Worm (Caenorhabditis elegans) whole organism, late embryonic: ENCODE measurements around the gene Y49F6B.14.

ENCODE experiments used
- C08G9.2 ChIP-seq: sonication (generic microtip); optimal IDR thresholded peaks from 2 replicates; lab custom pipeline; 2016; ENCODE audit warnings: mild to moderate bottlenecking, missing genetic modification characterization, moderate library complexity, missing compliant biosample characterization
- F13H6.1 ChIP-seq: sonication (generic microtip); optimal IDR thresholded peaks from 2 replicates; lab custom pipeline; 2016; ENCODE audit warnings: missing genetic modification characterization, missing compliant biosample characterization
- K09A11.1 ChIP-seq: sonication (generic microtip); optimal IDR thresholded peaks from 2 replicates; lab custom pipeline; 2017; ENCODE audit warnings: antibody characterized with exemption, mild to moderate bottlenecking, missing genetic modification characterization, missing compliant biosample characterization; ENCODE audit not compliant: insufficient read depth
- T23F11.4 ChIP-seq: fragments of 200-800 bp; sonication (Bioruptor generic); optimal IDR thresholded peaks from 2 replicates; lab custom pipeline; 2018; ENCODE audit warnings: mild to moderate bottlenecking, missing genetic modification characterization, missing compliant biosample characterization
- Y22D7AL.16 ChIP-seq: sonication (generic microtip); optimal IDR thresholded peaks from 2 replicates; lab custom pipeline; 2016; ENCODE audit warnings: missing genetic modification characterization, missing compliant biosample characterization
- ceh-14 ChIP-seq: sonication (generic microtip); optimal IDR thresholded peaks from 2 replicates; lab custom pipeline; 2016; ENCODE audit warnings: missing genotype, missing genetic modification characterization, missing compliant biosample characterization
- ceh-18 ChIP-seq: sonication (generic microtip); optimal IDR thresholded peaks from 2 replicates; lab custom pipeline; 2016; ENCODE audit warnings: missing genetic modification characterization, missing compliant biosample characterization
- ceh-19 ChIP-seq: fragments of 200-800 bp; sonication (Bioruptor generic); optimal IDR thresholded peaks from 2 replicates; lab custom pipeline; 2018; ENCODE audit warnings: mild to moderate bottlenecking, missing genetic modification characterization, missing compliant biosample characterization
- ceh-2 ChIP-seq: sonication (generic microtip); optimal IDR thresholded peaks from 2 replicates; lab custom pipeline; 2016; ENCODE audit warnings: missing genotype, missing genetic modification characterization, missing compliant biosample characterization
- ceh-24 ChIP-seq: sonication (generic microtip); optimal IDR thresholded peaks from 2 replicates; lab custom pipeline; 2016; ENCODE audit warnings: mild to moderate bottlenecking, missing genetic modification characterization, missing compliant biosample characterization
- ceh-30 ChIP-seq: fragments of 150-350 bp; optimal IDR thresholded peaks from 2 replicates; lab custom pipeline; 2014; ENCODE audit warnings: missing biosample characterization, missing genetic modification characterization
- ceh-31 ChIP-seq: sonication (generic microtip); optimal IDR thresholded peaks from 2 replicates; lab custom pipeline; 2016; ENCODE audit warnings: missing genetic modification characterization, missing compliant biosample characterization
- ceh-34 ChIP-seq: sonication (generic microtip); optimal IDR thresholded peaks from 2 replicates; lab custom pipeline; 2016; ENCODE audit warnings: mild to moderate bottlenecking, missing genetic modification characterization, missing compliant biosample characterization
- ceh-48 ChIP-seq: sonication (generic microtip); optimal IDR thresholded peaks from 2 replicates; lab custom pipeline; 2016; ENCODE audit warnings: missing genetic modification characterization, inconsistent platforms, missing compliant biosample characterization
- ceh-6 ChIP-seq: fragments of 200-800 bp; sonication (Bioruptor generic); optimal IDR thresholded peaks from 2 replicates; lab custom pipeline; 2018; ENCODE audit warnings: mild to moderate bottlenecking, missing genetic modification characterization, missing compliant biosample characterization
- elt-2 ChIP-seq: sonication (generic microtip); optimal IDR thresholded peaks from 2 replicates; lab custom pipeline; 2016; ENCODE audit warnings: missing genetic modification reagents, missing genetic modification characterization, missing compliant biosample characterization
- elt-4 ChIP-seq: sonication (generic microtip); optimal IDR thresholded peaks from 2 replicates; lab custom pipeline; 2016; ENCODE audit warnings: missing genetic modification characterization, missing compliant biosample characterization
- ets-4 ChIP-seq: sonication (generic microtip); optimal IDR thresholded peaks from 2 replicates; lab custom pipeline; 2016; ENCODE audit warnings: missing genetic modification characterization, missing compliant biosample characterization
- gmeb-2 ChIP-seq: sonication (generic microtip); optimal IDR thresholded peaks from 2 replicates; lab custom pipeline; 2016; ENCODE audit warnings: missing genetic modification characterization, inconsistent platforms, missing compliant biosample characterization
- hlh-30 ChIP-seq: sonication (generic microtip); optimal IDR thresholded peaks from 2 replicates; lab custom pipeline; 2017; ENCODE audit warnings: antibody characterized with exemption, missing genetic modification characterization, missing compliant biosample characterization; ENCODE audit not compliant: insufficient read depth
- hlh-6 ChIP-seq: sonication (generic microtip); optimal IDR thresholded peaks from 2 replicates; lab custom pipeline; 2016; ENCODE audit warnings: missing genotype, missing genetic modification characterization, missing compliant biosample characterization
- hlh-8 ChIP-seq: sonication (generic microtip); optimal IDR thresholded peaks from 2 replicates; lab custom pipeline; 2016; ENCODE audit warnings: missing genotype, missing genetic modification characterization, missing compliant biosample characterization
- lim-6 ChIP-seq: sonication (generic microtip); optimal IDR thresholded peaks from 2 replicates; lab custom pipeline; 2016; ENCODE audit warnings: missing genetic modification characterization, missing compliant biosample characterization
- mec-3 ChIP-seq: sonication (generic microtip); optimal IDR thresholded peaks from 2 replicates; lab custom pipeline; 2016; ENCODE audit warnings: borderline replicate concordance, missing genetic modification characterization, missing compliant biosample characterization
- nfya-1 ChIP-seq: sonication (generic microtip); optimal IDR thresholded peaks from 2 replicates; lab custom pipeline; 2017; ENCODE audit warnings: missing genetic modification characterization, mild to moderate bottlenecking, missing compliant biosample characterization, antibody characterized with exemption, moderate library complexity
- nhr-11 ChIP-seq: fragments of 150-350 bp; optimal IDR thresholded peaks from 2 replicates; lab custom pipeline; 2014; ENCODE audit warnings: missing biosample characterization, missing genetic modification characterization
- pag-3 ChIP-seq: sonication (generic microtip); optimal IDR thresholded peaks from 2 replicates; lab custom pipeline; 2016; ENCODE audit warnings: missing compliant biosample characterization, missing genetic modification characterization, borderline replicate concordance
- pat-9 ChIP-seq: fragments of 200-800 bp; sonication (Bioruptor generic); optimal IDR thresholded peaks from 2 replicates; lab custom pipeline; 2018; ENCODE audit warnings: mild to moderate bottlenecking, missing genetic modification characterization, moderate library complexity, missing compliant biosample characterization
- pha-4 ChIP-seq: fragments of 150-350 bp; optimal IDR thresholded peaks from 2 replicates; lab custom pipeline; 2018; ENCODE audit warnings: missing biosample characterization, missing genetic modification reagents, missing genetic modification characterization
- pqm-1 ChIP-seq: sonication (generic microtip); optimal IDR thresholded peaks from 2 replicates; lab custom pipeline; 2016; ENCODE audit warnings: missing genetic modification characterization, missing compliant biosample characterization
- pros-1 ChIP-seq: fragments of 150-350 bp; optimal IDR thresholded peaks from 2 replicates; lab custom pipeline; 2014; ENCODE audit warnings: missing biosample characterization, missing genetic modification reagents, missing genetic modification characterization
- rnt-1 ChIP-seq: sonication (generic microtip); optimal IDR thresholded peaks from 2 replicates; lab custom pipeline; 2016; ENCODE audit warnings: missing genetic modification characterization, missing compliant biosample characterization
- sox-4 ChIP-seq: sonication (generic microtip); optimal IDR thresholded peaks from 2 replicates; lab custom pipeline; 2017; ENCODE audit warnings: mild to moderate bottlenecking, missing genetic modification characterization, inconsistent platforms, missing compliant biosample characterization
- syd-9 ChIP-seq: sonication (generic microtip); optimal IDR thresholded peaks from 2 replicates; lab custom pipeline; 2016; ENCODE audit warnings: mild to moderate bottlenecking, missing genetic modification characterization, moderate library complexity, missing compliant biosample characterization
- tbx-2 ChIP-seq: sonication (generic microtip); optimal IDR thresholded peaks from 2 replicates; lab custom pipeline; 2016; ENCODE audit warnings: missing genetic modification characterization, missing compliant biosample characterization
- ttx-3 ChIP-seq: sonication (generic microtip); optimal IDR thresholded peaks from 2 replicates; lab custom pipeline; 2016; ENCODE audit warnings: missing genetic modification reagents, missing genetic modification characterization, missing compliant biosample characterization
- unc-3 ChIP-seq, 2 experiments: fragments of 200-800 bp in 1 of 2; sonication (Bioruptor generic) in 1 of 2; sonication (generic microtip) in 1 of 2; conservative IDR thresholded peaks in 1 of 2; optimal IDR thresholded peaks in 1 of 2; 2 replicates each; pipeline versions ENCODE4 v1.3.6 to Lab custom; 2016 to 2022; ENCODE audit warnings: missing compliant biosample characterization in 2 of 2, missing genetic modification characterization in 2 of 2, missing genetic modification reagents in 1 of 2
- unc-42 ChIP-seq: sonication (generic microtip); optimal IDR thresholded peaks from 2 replicates; lab custom pipeline; 2016; ENCODE audit warnings: missing genotype, missing genetic modification characterization, missing compliant biosample characterization
- unc-55 ChIP-seq: sonication (generic microtip); optimal IDR thresholded peaks from 2 replicates; lab custom pipeline; 2017; ENCODE audit warnings: missing biosample characterization, missing genetic modification reagents, missing genetic modification characterization
- unc-86 ChIP-seq: sonication (generic microtip); optimal IDR thresholded peaks from 2 replicates; lab custom pipeline; 2016; ENCODE audit warnings: missing genetic modification characterization, missing compliant biosample characterization
- zip-5 ChIP-seq: sonication (generic microtip); optimal IDR thresholded peaks from 2 replicates; lab custom pipeline; 2016; ENCODE audit warnings: missing genetic modification characterization, missing compliant biosample characterization

Gene Y49F6B.14

DNA sequence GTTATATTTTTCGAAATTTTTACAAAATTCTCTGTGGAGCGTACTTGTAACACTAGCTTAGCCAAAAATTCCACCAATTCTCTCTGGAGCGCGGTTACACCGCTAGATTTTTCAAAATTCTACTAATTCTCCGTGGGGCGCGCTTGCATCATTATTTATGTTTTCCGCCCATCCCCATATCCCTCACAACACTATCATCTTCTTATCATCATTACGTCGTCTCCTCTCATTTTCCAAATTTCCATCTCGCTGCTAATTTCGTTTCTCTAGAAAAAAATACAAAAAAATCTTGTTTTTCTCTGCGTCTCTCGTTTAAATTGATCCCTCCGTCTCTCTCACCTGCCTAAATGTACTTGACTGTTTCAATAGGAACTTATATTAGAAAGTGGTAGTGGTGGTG is 40.0 kb upstream of the Y49F6B.14 start:
- no peak for TF ChIP-seq ceh-24 (tag; lab: Kevin White, UChicago)
- TF ChIP-seq unc-55 (GFP tag; lab: Kevin White, UChicago), result no peak
- TF ChIP-seq, all 69 proteins: peak for 0

DNA sequence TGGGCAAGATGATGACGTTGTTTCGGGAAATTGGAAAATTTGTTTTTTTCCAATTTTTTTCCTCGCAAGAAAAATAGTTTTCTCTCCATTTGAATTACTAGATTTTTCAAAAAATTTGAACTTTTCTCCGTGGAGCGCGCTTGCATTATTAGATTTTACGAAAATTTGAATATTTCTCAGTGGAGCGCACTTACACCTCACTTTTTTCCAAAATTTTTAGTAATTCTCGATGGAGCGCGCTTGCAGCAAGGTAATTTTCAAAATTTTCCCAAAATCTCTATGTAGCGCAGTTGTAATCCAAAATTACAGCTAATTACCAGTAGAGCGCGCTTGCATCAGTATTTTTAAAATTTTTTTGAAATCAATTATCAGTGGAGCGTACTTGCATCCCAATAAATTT is 39.4 kb upstream of the Y49F6B.14 start:
- no peak for TF ChIP-seq lim-6
- no peak for TF ChIP-seq unc-3 (GFP tag; conservative IDR thresholded peaks at IDR 0.05; lab: Robert Waterston, UW)
- no peak for TF ChIP-seq unc-3 (tag; optimal IDR thresholded peaks at IDR 0.05; lab: Kevin White, UChicago)
- TF ChIP-seq ceh-48 (tag; lab: Kevin White, UChicago), result no peak
- TF ChIP-seq ceh-6 (GFP tag; lab: Kevin White, UChicago), result no peak
- TF ChIP-seq nhr-11, result no peak
- no peak for TF ChIP-seq ceh-19
- no peak for TF ChIP-seq mec-3 (tag; lab: Kevin White, UChicago)
- no peak for TF ChIP-seq sox-4 (tag; lab: Kevin White, UChicago)
- no peak for TF ChIP-seq unc-86 (tag; lab: Kevin White, UChicago)
- TF ChIP-seq Y22D7AL.16, result no peak
- TF ChIP-seq T23F11.4 (GFP tag; lab: Kevin White, UChicago), result no peak
- no peak for TF ChIP-seq ets-4 (tag; lab: Kevin White, UChicago)
- TF ChIP-seq hlh-30 (tag; lab: Kevin White, UChicago), result no peak
- TF ChIP-seq pag-3 (tag; lab: Kevin White, UChicago), result no peak
- TF ChIP-seq hlh-6 (tag; lab: Kevin White, UChicago), result no peak

DNA sequence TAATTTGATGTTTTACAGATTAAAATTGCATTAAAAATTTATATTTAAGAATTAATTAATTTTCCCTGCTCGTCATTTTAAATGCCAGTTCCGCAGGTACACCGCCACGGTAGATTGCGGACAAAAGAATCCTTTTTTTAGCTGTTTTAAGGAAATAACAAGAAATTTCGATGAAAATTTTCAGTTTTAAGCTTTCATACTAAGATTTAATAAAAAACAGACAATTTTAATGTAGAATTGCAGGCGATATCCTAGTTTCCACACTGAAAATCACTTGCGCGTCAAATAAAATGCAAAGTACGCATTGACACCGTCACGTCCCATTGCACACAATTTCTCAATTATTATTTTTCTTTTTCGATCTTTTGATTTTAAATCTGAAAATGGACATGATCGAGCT is 38.2 kb upstream of the Y49F6B.14 start, which contains the start of gene dnc-3:
Gene dnc-3, plus strand, starts transcription at position 272 of the 400 bp plus-strand sequence.
- no peak for TF ChIP-seq ceh-6 (GFP tag; lab: Kevin White, UChicago)
- TF ChIP-seq zip-5 (tag; lab: Kevin White, UChicago), result no peak
- peak; percentile 61 for TF ChIP-seq ceh-14 (tag; lab: Kevin White, UChicago)
- TF ChIP-seq ceh-19, result no peak
- TF ChIP-seq ceh-2, result peak; percentile 4
- TF ChIP-seq elt-2 (tag; lab: Kevin White, UChicago), result peak; percentile 32
- TF ChIP-seq F13H6.1 (tag; lab: Kevin White, UChicago), result no peak
- no peak for TF ChIP-seq pros-1
- TF ChIP-seq unc-42 (tag; lab: Kevin White, UChicago), result peak; percentile 60
- TF ChIP-seq pha-4, result no peak
- no peak for TF ChIP-seq pqm-1 (tag; lab: Kevin White, UChicago)
- TF ChIP-seq ceh-24 (tag; lab: Kevin White, UChicago), result no peak
- peak; percentile 42 for TF ChIP-seq ttx-3 (tag; lab: Kevin White, UChicago)
- no peak for TF ChIP-seq T23F11.4 (GFP tag; lab: Kevin White, UChicago)
- TF ChIP-seq hlh-6 (tag; lab: Kevin White, UChicago), result no peak

DNA sequence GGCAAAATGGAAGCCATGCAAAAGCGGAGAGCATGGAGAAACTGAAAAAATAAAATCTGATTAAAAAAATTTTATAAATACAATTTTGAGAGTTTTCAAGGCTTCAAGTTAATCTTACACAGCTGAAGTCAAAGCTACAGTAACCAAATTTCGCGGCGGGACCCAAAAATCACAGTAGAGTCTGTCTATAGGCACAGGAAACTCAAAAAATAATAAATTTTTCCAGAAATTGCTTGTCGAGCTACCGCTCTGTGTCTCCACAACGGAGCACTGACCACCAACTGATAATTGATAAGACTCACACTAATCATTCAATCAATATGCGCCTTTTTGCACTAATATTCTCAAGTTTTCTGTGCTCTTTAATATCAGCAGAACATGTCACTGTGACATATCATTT is 35.1 kb upstream of the Y49F6B.14 start, which contains the start of gene W10G11.19:
Gene W10G11.19, plus strand, starts transcription at position 301 of the 400 bp plus-strand sequence.
- TF ChIP-seq ceh-19 (no peak), pag-3 (tag; lab: Kevin White, UChicago) (no peak), Y22D7AL.16 (no peak), ceh-30 (tag; lab: Kevin White, UChicago) (no peak), nfya-1 (tag; lab: Kevin White, UChicago) (no peak)

DNA sequence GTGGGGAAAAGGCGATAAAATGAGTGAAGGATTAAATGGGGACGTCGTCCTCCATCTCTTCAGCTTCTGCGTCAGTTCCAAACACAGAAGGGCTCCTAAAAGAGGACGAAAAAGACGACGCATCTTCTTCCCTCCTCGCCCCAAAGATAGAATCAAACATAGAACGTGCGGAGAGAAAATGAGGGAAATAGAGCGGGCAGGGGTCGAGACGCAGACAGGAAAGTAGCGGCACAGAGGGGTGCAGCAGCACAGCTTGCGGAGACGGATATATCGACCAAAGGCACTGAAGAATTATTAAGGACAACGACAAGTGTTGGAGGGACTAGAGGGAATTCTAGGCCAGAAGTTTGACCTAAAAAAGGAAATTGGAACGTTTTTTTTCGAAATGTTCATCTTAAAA is 32.0 kb upstream of the Y49F6B.14 start:
- no peak for TF ChIP-seq K09A11.1 (tag; lab: Kevin White, UChicago)
- TF ChIP-seq tbx-2, result peak; percentile 48
- TF ChIP-seq ceh-31 (tag; lab: Kevin White, UChicago), result peak; percentile 82
- TF ChIP-seq mec-3 (tag; lab: Kevin White, UChicago), result peak; percentile 52
- TF ChIP-seq elt-4 (tag; lab: Kevin White, UChicago), result no peak
- peak; percentile 20 for TF ChIP-seq rnt-1
- peak; percentile 47 for TF ChIP-seq syd-9 (tag; lab: Kevin White, UChicago)
- TF ChIP-seq gmeb-2 (tag; lab: Kevin White, UChicago), result no peak
- peak; percentile 39 for TF ChIP-seq ceh-48 (tag; lab: Kevin White, UChicago)
- TF ChIP-seq C08G9.2 (tag; lab: Kevin White, UChicago), result peak; percentile 51
- TF ChIP-seq nfya-1 (tag; lab: Kevin White, UChicago), result peak; percentile 37
- no peak for TF ChIP-seq T23F11.4 (GFP tag; lab: Kevin White, UChicago)
- TF ChIP-seq sox-4 (tag; lab: Kevin White, UChicago), result no peak
- peak; percentile 53 for TF ChIP-seq ceh-34 (tag; lab: Kevin White, UChicago)
- no peak for TF ChIP-seq pat-9 (tag; lab: Kevin White, UChicago)
- no peak for TF ChIP-seq ceh-14 (tag; lab: Kevin White, UChicago)
- TF ChIP-seq pros-1, result no peak
- TF ChIP-seq unc-42 (tag; lab: Kevin White, UChicago), result peak; percentile 81
- TF ChIP-seq F13H6.1 (tag; lab: Kevin White, UChicago), result no peak
- TF ChIP-seq ceh-18 (tag; lab: Kevin White, UChicago), result peak; percentile 37
- TF ChIP-seq unc-3 (GFP tag; conservative IDR thresholded peaks at IDR 0.05; lab: Robert Waterston, UW), result no peak
- no peak for TF ChIP-seq unc-3 (tag; optimal IDR thresholded peaks at IDR 0.05; lab: Kevin White, UChicago)
- TF ChIP-seq hlh-8, result no peak
- TF ChIP-seq, all 69 proteins: peak for 11
